Worm (Caenorhabditis elegans) whole organism, midembryonic: ENCODE data around the gene faah-5.

ENCODE experiments used
- T22C8.4 ChIP-seq: fragments of 200-800 bp; sonication (Bioruptor generic); IDR thresholded peaks from 2 replicates; pipeline ENCODE4 v1.3.6; 2022; ENCODE audit warnings: missing genetic modification characterization, missing compliant biosample characterization
- cog-1 ChIP-seq: sonication (generic microtip); optimal IDR thresholded peaks from 2 replicates; lab custom pipeline; 2016; ENCODE audit warnings: missing genetic modification characterization, missing compliant biosample characterization
- flt-1 ChIP-seq: fragments of 200-800 bp; sonication (Bioruptor generic); IDR thresholded peaks from 2 replicates; pipeline ENCODE4 v1.3.6; 2022; ENCODE audit warnings: missing genetic modification characterization, missing compliant biosample characterization
- klf-2 ChIP-seq: fragments of 200-800 bp; sonication (Bioruptor generic); conservative IDR thresholded peaks from 2 replicates; pipeline ENCODE4 v1.3.6; 2022; ENCODE audit warnings: missing genetic modification reagents, missing genetic modification characterization, missing compliant biosample characterization
- med-1 ChIP-seq: sonication (generic microtip); optimal IDR thresholded peaks from 2 replicates; lab custom pipeline; 2017; ENCODE audit warnings: missing genetic modification characterization, mild to moderate bottlenecking, missing compliant biosample characterization, antibody characterized with exemption, missing genetic modification reagents; ENCODE audit not compliant: insufficient read depth
- ref-1 ChIP-seq: fragments of 200-800 bp; sonication (Bioruptor generic); conservative IDR thresholded peaks from 2 replicates; pipeline ENCODE4 v1.3.6; 2022; ENCODE audit warnings: missing genetic modification reagents, missing genetic modification characterization, missing compliant biosample characterization
- tab-1 ChIP-seq: fragments of 200-800 bp; sonication (Bioruptor generic); IDR thresholded peaks from 2 replicates; pipeline ENCODE4 v1.3.6; 2022; ENCODE audit warnings: missing genetic modification characterization, missing compliant biosample characterization
- ztf-23 ChIP-seq: fragments of 200-800 bp; sonication (Bioruptor generic); IDR thresholded peaks from 2 replicates; pipeline ENCODE4 v1.3.6; 2022; ENCODE audit warnings: missing genetic modification reagents, missing genetic modification characterization, missing compliant biosample characterization
- ztf-29 ChIP-seq: fragments of 200-800 bp; sonication (Bioruptor generic); IDR thresholded peaks from 2 replicates; pipeline ENCODE4 v1.3.6; 2022; ENCODE audit warnings: missing genetic modification reagents, missing genetic modification characterization, missing compliant biosample characterization

Gene faah-5

DNA sequence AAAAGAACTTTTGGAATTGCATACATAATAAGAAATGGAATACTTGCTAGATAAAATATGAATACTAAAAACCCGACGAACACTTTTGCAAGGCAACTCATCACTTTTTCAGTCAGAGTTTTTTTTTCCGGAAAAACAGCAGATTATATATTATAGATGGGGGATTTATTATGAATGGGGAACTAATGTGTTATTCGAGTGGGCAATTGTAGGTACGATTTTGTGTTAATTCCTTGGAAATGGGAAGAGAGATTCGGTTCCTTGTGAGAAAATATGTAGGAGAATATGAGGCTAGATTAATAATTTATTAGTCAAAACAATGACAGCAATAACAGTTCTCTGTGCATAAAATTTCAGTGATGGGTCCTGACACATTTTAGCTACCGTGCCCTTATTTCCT is at the start of gene faah-5:
TSS of gene faah-5 (minus strand) at position 101 of the 400 bp plus-strand sequence.
- TF ChIP-seq ztf-23 (GFP tag; lab: Robert Waterston, UW) (no peak), ref-1 (GFP tag; lab: Robert Waterston, UW) (no peak), T22C8.4 (GFP tag; lab: Robert Waterston, UW) (no peak), klf-2 (GFP tag; lab: Robert Waterston, UW) (no peak)

DNA sequence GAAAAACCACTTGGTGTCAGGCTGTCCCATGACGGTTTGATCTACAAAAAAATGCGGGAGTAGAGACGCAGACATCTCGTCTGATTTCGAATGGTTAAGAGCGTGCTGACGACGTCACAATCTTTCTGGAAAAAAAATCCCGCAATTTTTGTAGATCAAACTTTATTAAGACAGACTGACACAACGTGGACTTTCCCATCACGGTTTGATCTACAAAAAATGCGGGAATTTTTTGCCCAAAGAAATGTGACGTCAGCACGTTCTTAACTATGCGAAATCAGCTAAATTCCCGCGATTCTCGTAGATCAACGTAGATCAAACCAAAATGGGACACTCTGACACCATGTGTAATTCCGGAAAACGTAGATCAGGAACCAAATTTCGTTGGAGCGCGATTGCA is 47.3 kb upstream of the faah-5 start:
- TF ChIP-seq med-1 (GFP tag; lab: Kevin White, UChicago) = no peak
- no peak for TF ChIP-seq flt-1 (GFP tag; lab: Robert Waterston, UW)
- no peak for TF ChIP-seq T22C8.4 (GFP tag; lab: Robert Waterston, UW)
- TF ChIP-seq cog-1 = no peak
- TF ChIP-seq ztf-23 (GFP tag; lab: Robert Waterston, UW) = no peak
- TF ChIP-seq ztf-29 = no peak
- TF ChIP-seq ref-1 (GFP tag; lab: Robert Waterston, UW) = no peak
- no peak for TF ChIP-seq tab-1 (GFP tag; lab: Robert Waterston, UW)
- no peak for TF ChIP-seq klf-2 (GFP tag; lab: Robert Waterston, UW)

DNA sequence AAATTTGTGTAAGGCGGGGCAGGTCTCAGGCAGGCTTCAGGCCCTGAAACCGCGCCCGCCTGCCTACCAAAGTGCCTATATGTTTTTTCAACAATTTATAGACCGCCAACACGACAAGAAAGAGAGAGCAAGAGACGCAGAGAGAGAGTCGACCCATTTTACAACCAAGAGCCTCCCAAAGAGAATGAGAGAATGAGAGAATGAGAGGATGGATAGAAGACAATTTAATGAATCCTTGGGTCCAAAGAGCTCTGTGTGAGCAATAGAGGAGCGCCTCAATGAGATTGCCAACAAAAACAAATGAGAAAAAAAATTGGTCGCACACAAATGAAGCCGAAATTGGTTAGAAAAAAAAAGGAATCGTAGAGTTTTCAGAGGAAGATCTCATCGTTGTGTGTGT is 46.7 kb upstream of the faah-5 start:
- TF ChIP-seq T22C8.4 (GFP tag; lab: Robert Waterston, UW) = no peak
- no peak for TF ChIP-seq ztf-29
- TF ChIP-seq med-1 (GFP tag; lab: Kevin White, UChicago) = no peak
- TF ChIP-seq cog-1 = no peak
- TF ChIP-seq tab-1 (GFP tag; lab: Robert Waterston, UW) = no peak
- TF ChIP-seq klf-2 (GFP tag; lab: Robert Waterston, UW) = no peak
- TF ChIP-seq flt-1 (GFP tag; lab: Robert Waterston, UW) = no peak
- TF ChIP-seq ztf-23 (GFP tag; lab: Robert Waterston, UW) = no peak
- TF ChIP-seq ref-1 (GFP tag; lab: Robert Waterston, UW) = no peak

DNA sequence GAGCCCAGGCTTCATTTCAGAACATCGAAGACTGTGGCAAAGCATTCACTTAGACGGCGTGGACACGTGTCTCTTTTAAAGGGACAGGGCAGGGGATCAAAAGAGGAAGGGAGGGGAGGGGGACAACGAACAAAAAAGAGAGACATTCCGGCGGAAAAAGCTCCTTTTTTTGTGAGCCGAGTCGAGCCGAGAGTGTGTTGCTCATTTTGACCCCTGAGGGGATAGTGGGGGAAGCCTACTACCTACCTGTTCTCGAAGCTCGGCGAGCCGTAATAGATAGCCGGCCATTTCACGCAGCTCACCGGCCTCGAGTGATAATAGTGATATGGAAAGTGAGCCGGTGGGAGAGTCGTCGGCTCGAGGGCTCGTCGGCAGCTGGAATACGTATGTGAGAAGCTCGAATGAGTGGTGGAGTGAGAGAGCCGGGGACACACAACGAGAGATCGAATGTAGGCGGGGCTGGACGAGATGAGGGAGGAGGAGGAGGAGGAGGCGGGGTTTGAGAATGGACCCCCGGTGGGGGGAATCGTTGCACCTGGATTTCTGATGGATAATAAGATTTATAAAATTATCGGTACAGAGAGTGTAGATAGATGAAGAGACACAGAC is 45.5 kb upstream of the faah-5 start:
- TF ChIP-seq klf-2 (GFP tag; lab: Robert Waterston, UW) (peak; percentile 15; the same call in 1 of the 2 replicates), flt-1 (GFP tag; lab: Robert Waterston, UW) (no peak)

DNA sequence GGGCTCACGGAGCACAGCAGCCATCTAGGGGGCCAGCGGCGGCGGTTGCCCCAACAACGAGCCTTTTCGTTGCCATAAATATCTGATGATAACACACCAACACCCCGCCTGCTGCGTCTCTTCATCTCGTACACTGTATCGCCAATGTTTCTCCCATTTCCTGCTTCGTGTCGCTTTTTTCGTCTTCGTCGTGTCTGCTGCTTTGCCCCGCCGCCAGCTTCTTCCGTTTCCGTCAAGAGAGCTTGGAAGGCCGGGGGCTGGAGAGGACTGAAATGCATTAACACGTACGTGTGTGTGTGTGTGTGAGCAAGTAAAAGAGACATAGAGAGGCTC is 44.7 kb upstream of the faah-5 start:
- no peak for TF ChIP-seq tab-1 (GFP tag; lab: Robert Waterston, UW)
- TF ChIP-seq flt-1 (GFP tag; lab: Robert Waterston, UW) = peak; percentile 51; the same call in 1 of the 2 replicates
- no peak for TF ChIP-seq cog-1

DNA sequence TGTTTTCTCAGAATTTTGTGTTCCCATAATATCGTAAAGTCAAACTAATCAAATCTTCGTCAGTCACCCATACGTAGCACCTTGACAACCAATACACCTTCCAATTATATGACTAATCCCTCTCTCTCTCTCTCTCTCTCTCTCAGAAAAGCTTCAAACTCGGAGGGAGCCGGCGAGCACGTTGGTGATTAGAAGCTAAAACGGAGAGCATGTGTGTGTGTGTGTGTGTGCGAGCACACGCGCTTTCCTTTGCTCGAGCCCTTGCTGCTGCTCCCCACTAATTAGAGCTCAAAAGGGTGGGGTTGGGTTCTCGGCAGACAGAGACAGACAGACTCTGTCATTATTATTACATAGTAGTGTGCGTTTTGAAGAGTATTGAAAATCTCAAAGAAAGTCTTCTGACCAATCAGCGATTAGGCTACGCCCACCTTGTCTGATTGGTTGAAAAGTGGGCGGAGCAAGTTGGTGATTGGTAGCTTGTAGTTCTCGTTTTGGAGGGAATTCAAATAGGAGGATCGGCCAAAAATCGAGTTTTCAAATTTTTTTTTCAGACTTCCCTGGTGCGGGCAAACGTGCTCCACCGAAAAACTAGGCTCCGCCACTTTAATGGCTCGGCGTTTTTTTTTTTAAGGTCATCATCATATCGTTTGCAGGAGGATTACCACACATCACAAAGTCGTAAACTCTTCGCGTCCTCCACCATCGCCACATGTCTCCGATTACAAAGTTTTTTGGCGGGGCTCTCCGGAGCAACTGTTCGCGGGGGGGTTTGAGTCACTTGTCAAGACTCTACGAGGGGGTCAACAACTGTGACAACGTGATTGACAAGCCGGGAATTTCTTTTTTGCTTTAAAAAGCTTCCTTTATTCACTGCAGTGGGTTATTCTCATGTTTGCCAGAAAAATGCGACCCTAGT is 44.1 kb upstream of the faah-5 start:
- TF ChIP-seq klf-2 (GFP tag; lab: Robert Waterston, UW) = no peak
- TF ChIP-seq ref-1 (GFP tag; lab: Robert Waterston, UW) = no peak
- no peak for TF ChIP-seq ztf-23 (GFP tag; lab: Robert Waterston, UW)
- TF ChIP-seq cog-1 = no peak
- TF ChIP-seq T22C8.4 (GFP tag; lab: Robert Waterston, UW) = no peak
- TF ChIP-seq ztf-29 = no peak

DNA sequence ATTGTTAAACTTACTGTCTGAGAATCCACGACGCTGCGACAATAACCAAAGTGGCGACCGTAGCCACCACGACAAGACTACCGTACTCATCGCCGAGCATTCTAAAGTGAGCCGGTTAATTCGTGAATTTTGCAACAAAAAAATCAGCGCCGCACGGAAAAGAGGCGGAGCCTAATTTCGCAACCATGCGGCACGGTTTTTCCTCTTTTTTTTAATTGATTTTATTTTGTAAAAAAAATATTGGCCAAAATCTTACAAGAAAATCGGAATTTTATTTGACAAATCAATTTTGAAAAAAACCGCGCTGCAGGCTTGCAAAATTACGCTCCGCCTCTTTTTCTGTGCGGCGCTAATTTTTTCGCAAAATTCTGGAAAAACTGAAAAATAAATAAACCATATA is 42.3 kb upstream of the faah-5 start, which contains the start of gene dolk-1:
TSS of gene dolk-1 (minus strand) at position 101 of the 400 bp plus-strand sequence.
- TF ChIP-seq flt-1 (GFP tag; lab: Robert Waterston, UW) (0 out of 2 replicates have a peak, but pooled peaks have one; percentile 38), T22C8.4 (GFP tag; lab: Robert Waterston, UW) (no peak)

DNA sequence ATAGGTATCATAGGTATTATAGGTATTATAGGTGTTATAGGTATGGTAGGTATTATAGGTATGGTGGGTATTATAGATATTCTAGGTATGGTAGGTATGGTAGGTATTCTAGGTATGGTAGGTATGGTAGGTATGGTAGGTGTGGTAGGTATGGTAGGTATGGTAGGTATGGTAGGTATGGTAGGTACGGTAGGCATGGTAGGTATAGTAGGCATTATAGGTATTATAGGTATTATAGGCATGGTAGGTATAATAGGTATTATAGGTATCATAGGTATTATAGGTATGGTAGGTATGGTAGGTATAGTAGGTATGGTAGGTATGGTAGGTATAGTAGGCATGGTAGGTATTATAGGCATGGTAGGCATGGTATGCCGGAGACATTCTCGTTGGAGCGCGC is 40.7 kb upstream of the faah-5 start:
- TF ChIP-seq ref-1 (GFP tag; lab: Robert Waterston, UW) (peak; percentile 42; the same call in 1 of the 2 replicates), tab-1 (GFP tag; lab: Robert Waterston, UW) (no peak), med-1 (GFP tag; lab: Kevin White, UChicago) (no peak), klf-2 (GFP tag; lab: Robert Waterston, UW) (peak; percentile 52; the same call in 1 of the 2 replicates)

DNA sequence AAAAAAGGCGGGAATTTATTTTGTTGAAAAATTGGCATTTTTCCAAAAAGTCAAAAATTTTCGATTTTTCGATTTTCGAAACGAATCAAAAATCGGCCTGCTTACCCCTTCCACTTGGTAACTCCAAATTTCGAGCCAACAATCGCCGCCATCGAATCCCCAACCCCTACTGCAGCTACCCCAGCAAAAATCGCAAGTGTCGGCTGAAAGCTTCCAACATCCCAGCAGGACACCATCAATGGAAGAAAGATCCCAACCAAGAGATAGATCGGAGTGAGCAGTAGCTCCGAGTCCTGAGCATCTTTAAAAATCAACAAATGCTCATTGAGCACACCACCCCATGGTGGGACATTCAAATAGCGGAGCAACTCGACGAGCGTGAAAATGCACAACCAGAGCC is 39.7 kb upstream of the faah-5 start:
- TF ChIP-seq T22C8.4 (GFP tag; lab: Robert Waterston, UW) (no peak), ztf-23 (GFP tag; lab: Robert Waterston, UW) (no peak), ref-1 (GFP tag; lab: Robert Waterston, UW) (no peak), tab-1 (GFP tag; lab: Robert Waterston, UW) (no peak), flt-1 (GFP tag; lab: Robert Waterston, UW) (no peak), med-1 (GFP tag; lab: Kevin White, UChicago) (no peak), klf-2 (GFP tag; lab: Robert Waterston, UW) (no peak), ztf-29 (no peak), cog-1 (no peak)

DNA sequence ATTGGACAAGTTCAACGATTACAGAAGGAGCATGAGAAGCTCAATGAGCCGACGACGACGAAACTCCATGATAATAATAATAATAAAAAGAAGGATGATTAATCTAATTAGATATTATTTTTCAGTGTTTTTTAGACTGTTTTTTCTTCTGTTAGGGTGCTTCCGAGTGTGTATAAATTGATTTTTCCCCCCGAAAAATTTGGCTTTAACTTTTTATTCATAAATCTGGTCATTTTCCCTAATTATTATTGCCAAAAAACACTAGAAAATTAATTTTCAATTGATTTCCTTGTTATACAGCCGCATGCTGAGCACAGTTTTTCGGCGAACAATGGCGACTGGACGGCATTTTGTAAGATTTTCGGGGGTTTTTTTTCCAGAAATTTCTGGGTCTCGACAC is 32.4 kb upstream of the faah-5 start, which contains the start of gene nft-1:
TSS of gene nft-1 (plus strand) at position 301 of the 400 bp plus-strand sequence.
- TF ChIP-seq med-1 (GFP tag; lab: Kevin White, UChicago) (no peak), cog-1 (no peak), klf-2 (GFP tag; lab: Robert Waterston, UW) (no peak), tab-1 (GFP tag; lab: Robert Waterston, UW) (no peak), T22C8.4 (GFP tag; lab: Robert Waterston, UW) (no peak), ztf-23 (GFP tag; lab: Robert Waterston, UW) (no peak)
